Fruit fly (Drosophila melanogaster) whole organism, wandering third instar larva: Measurements from ENCODE around the gene CG14511.

ENCODE experiments used
- Abd-B ChIP-seq: fragments of >200 bp; optimal IDR thresholded peaks from 2 replicates; lab custom pipeline; 2017; ENCODE audit warnings: missing biosample characterization, missing genetic modification characterization
- CG32264 ChIP-seq: fragments of 200-800 bp; sonication (Bioruptor generic); optimal IDR thresholded peaks from 2 replicates; lab custom pipeline; 2016; ENCODE audit warnings: missing biosample characterization, missing genetic modification characterization
- CG9705 ChIP-seq: fragments of 200-800 bp; sonication (Bioruptor generic); optimal IDR thresholded peaks from 2 replicates; lab custom pipeline; 2018; ENCODE audit warnings: missing biosample characterization, mild to moderate bottlenecking, missing genetic modification characterization
- HLH106 ChIP-seq: fragments of 200-800 bp; optimal IDR thresholded peaks from 3 replicates; lab custom pipeline; 2019; ENCODE audit warnings: missing biosample characterization, mild to moderate bottlenecking, missing genetic modification characterization, moderate library complexity
- Mio ChIP-seq: sonication (Bioruptor generic); optimal IDR thresholded peaks from 2 replicates; lab custom pipeline; 2016; ENCODE audit warnings: missing biosample characterization, missing genetic modification characterization
- Myc ChIP-seq: fragments of >200 bp; optimal IDR thresholded peaks from 2 replicates; lab custom pipeline; 2017
- OdsH ChIP-seq: fragments of 200-800 bp; sonication (Bioruptor generic); optimal IDR thresholded peaks from 2 replicates; lab custom pipeline; 2016; ENCODE audit warnings: missing biosample characterization, mild to moderate bottlenecking, missing genetic modification characterization
- dsf ChIP-seq: sonication (Bioruptor generic); optimal IDR thresholded peaks from 2 replicates; lab custom pipeline; 2016; ENCODE audit warnings: missing biosample characterization, missing genetic modification characterization, borderline replicate concordance
- fru ChIP-seq: fragments of 200-800 bp; sonication (Bioruptor generic); optimal IDR thresholded peaks from 3 replicates; lab custom pipeline; 2016; ENCODE audit warnings: missing biosample characterization, mild to moderate bottlenecking, missing genetic modification characterization
- h ChIP-seq: fragments of 200-800 bp; sonication (Bioruptor generic); optimal IDR thresholded peaks from 3 replicates; lab custom pipeline; 2016; ENCODE audit warnings: missing biosample characterization, mild to moderate bottlenecking, missing genetic modification characterization
- lola ChIP-seq: fragments of >200 bp; optimal IDR thresholded peaks from 2 replicates; lab custom pipeline; 2017; ENCODE audit warnings: missing biosample characterization, missing genetic modification characterization
- psq ChIP-seq: fragments of 200-800 bp; sonication (Bioruptor generic); optimal IDR thresholded peaks from 3 replicates; lab custom pipeline; 2017; ENCODE audit warnings: missing biosample characterization, mild to moderate bottlenecking, missing genetic modification characterization, moderate library complexity
- usp ChIP-seq: fragments of >200 bp; optimal IDR thresholded peaks from 2 replicates; lab custom pipeline; 2017; ENCODE audit warnings: missing biosample characterization, missing genetic modification characterization

DNA sequence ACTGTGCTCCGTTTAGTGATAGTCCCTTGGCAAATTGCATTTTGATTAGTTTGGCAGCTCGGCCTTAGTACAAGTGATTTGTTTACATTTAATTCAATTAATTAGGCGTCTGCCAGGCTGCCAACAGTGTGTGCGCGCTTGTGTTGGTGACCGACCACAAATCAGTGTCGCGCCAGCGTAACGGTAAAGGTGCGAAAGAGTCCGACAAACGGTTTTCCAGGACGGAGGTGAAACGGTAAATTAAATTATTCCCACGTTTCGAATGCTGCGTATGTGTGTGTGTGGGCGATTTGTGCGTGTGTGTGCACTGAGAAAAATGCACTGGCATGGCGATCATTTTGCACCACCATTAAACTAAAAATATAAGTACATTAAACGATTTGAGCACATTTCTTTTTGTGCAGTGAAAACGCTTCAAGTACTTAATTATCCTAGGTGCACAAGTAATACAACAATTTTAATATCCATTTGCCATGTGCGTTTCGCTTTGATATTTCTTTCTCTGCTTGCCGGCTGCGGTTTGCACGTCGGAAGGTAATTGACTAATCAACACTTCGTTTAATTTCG is 7.6 kb downstream of the CG14511 start:
- TF ChIP-seq lola (no peak), HLH106 (no peak), fru (GFP tag; lab: Kevin White, UChicago) (no peak), Mio (no peak), psq (GFP tag; lab: Kevin White, UChicago) (no peak), dsf (GFP tag; lab: Kevin White, UChicago) (no peak), Abd-B (no peak), OdsH (GFP tag; lab: Kevin White, UChicago) (no peak), h (GFP tag; lab: Kevin White, UChicago) (no peak), CG9705 (GFP tag; lab: Kevin White, UChicago) (no peak), CG32264 (GFP tag; lab: Kevin White, UChicago) (no peak), usp (GFP tag; lab: Kevin White, UChicago) (no peak), Myc (lab: Kevin White, UChicago) (no peak)
